Fruit fly (Drosophila melanogaster): Measurements from ENCODE around the gene CG9541.

The CG9541 gene

dm6 chr2L:8949919-8950722 is 25.1 kb downstream of the CG9541 start (continued):
- TF ChIP-seq Hand (GFP tag; optimal IDR thresholded peaks at IDR 0.05): no peak
- TF ChIP-seq CG10147 (GFP tag; optimal IDR thresholded peaks at IDR 0.05): no peak
- TF ChIP-seq CG17385 (GFP tag; optimal IDR thresholded peaks at IDR 0.05): no peak
- TF ChIP-seq CG15514 (GFP tag; optimal IDR thresholded peaks at IDR 0.05): no peak
- no peak for TF ChIP-seq grn (GFP tag; optimal IDR thresholded peaks at IDR 0.05)
- TF ChIP-seq fru (optimal IDR thresholded peaks at IDR 0.05): no peak
- TF ChIP-seq dmrt11E (tag; optimal IDR thresholded peaks at IDR 0.05): peak; percentile 44
- no peak for TF ChIP-seq CG13296 (GFP tag; optimal IDR thresholded peaks at IDR 0.05)
- no peak for TF ChIP-seq Six4 (GFP tag; optimal IDR thresholded peaks at IDR 0.05)
- no peak for TF ChIP-seq CG14667 (GFP tag; IDR thresholded peaks at IDR 0.05)
- peak; percentile 29 for TF ChIP-seq nom (GFP tag; optimal IDR thresholded peaks at IDR 0.05)
- peak; percentile 58 to 83 for TF ChIP-seq Trl (optimal IDR thresholded peaks at IDR 0.05)
- peak; percentile 7 for TF ChIP-seq Trl (GFP tag; optimal IDR thresholded peaks at IDR 0.05)
- TF ChIP-seq CG13287 (GFP tag; IDR thresholded peaks at IDR 0.05; ENCODE audit: partially characterized antibody): no peak
- no peak for TF ChIP-seq gsb (GFP tag; IDR thresholded peaks at IDR 0.05)
- TF ChIP-seq amos (GFP tag; IDR thresholded peaks at IDR 0.05; ENCODE audit: partially characterized antibody): no peak
- peak; percentile 41 for TF ChIP-seq nau (GFP tag; optimal IDR thresholded peaks at IDR 0.05)
- TF ChIP-seq CG11247 (GFP tag; IDR thresholded peaks at IDR 0.05): no peak
- TF ChIP-seq Deaf1 (tag; optimal IDR thresholded peaks at IDR 0.05): no peak
- TF ChIP-seq vfl (GFP tag; optimal IDR thresholded peaks at IDR 0.05): no peak
- no peak for TF ChIP-seq CG4424 (GFP tag; optimal IDR thresholded peaks at IDR 0.05)
- TF ChIP-seq CG31365 (tag; optimal IDR thresholded peaks at IDR 0.05): no peak
- TF ChIP-seq CG11504 (tag; optimal IDR thresholded peaks at IDR 0.05): no peak
- TF ChIP-seq dm (GFP tag; optimal IDR thresholded peaks at IDR 0.05): no peak
- TF ChIP-seq Adf1 (GFP tag; IDR thresholded peaks at IDR 0.05): no peak
- TF ChIP-seq slou (GFP tag; optimal IDR thresholded peaks at IDR 0.05): no peak
- no peak for TF ChIP-seq pb (GFP tag; optimal IDR thresholded peaks at IDR 0.05)
- no peak for TF ChIP-seq CG18619 (GFP tag; optimal IDR thresholded peaks at IDR 0.05)
- TF ChIP-seq CG7987 (GFP tag; optimal IDR thresholded peaks at IDR 0.05): no peak
- TF ChIP-seq CG12769 (tag; optimal IDR thresholded peaks at IDR 0.05): no peak
- no peak for TF ChIP-seq CG4617 (GFP tag; optimal IDR thresholded peaks at IDR 0.05; ENCODE audit: borderline replicate concordance)
- TF ChIP-seq Dp (GFP tag; optimal IDR thresholded peaks at IDR 0.05): no peak
- no peak for TF ChIP-seq trh (GFP tag; optimal IDR thresholded peaks at IDR 0.05)
- TF ChIP-seq CG31441 (GFP tag; IDR thresholded peaks at IDR 0.05): no peak
- TF ChIP-seq Bteb2 (GFP tag; optimal IDR thresholded peaks at IDR 0.05): no peak
- no peak for TF ChIP-seq Ravus (GFP tag; IDR thresholded peaks at IDR 0.05)
- peak; percentile 20 for TF ChIP-seq nmo (GFP tag; optimal IDR thresholded peaks at IDR 0.05)
- TF ChIP-seq p53 (GFP tag; optimal IDR thresholded peaks at IDR 0.05): no peak
- no peak for TF ChIP-seq CG13424 (tag; optimal IDR thresholded peaks at IDR 0.05)
- TF ChIP-seq GATAe (GFP tag; conservative IDR thresholded peaks at IDR 0.05): no peak
- TF ChIP-seq Fer1 (GFP tag; optimal IDR thresholded peaks at IDR 0.05): no peak
- TF ChIP-seq CG16863 (GFP tag; optimal IDR thresholded peaks at IDR 0.05): no peak
- no peak for TF ChIP-seq unc-4 (GFP tag; IDR thresholded peaks at IDR 0.05; ENCODE audit: partially characterized antibody)
- TF ChIP-seq CG9609 (GFP tag; optimal IDR thresholded peaks at IDR 0.05): no peak
- TF ChIP-seq CG4707 (GFP tag; optimal IDR thresholded peaks at IDR 0.05): no peak
- TF ChIP-seq grau (tag; optimal IDR thresholded peaks at IDR 0.05): no peak
- TF ChIP-seq CG2116 (GFP tag; optimal IDR thresholded peaks at IDR 0.05): no peak
- TF ChIP-seq CG4404 (GFP tag; IDR thresholded peaks at IDR 0.05): no peak
- TF ChIP-seq CG7372 (GFP tag; IDR thresholded peaks at IDR 0.05): no peak
- TF ChIP-seq CG10209 (GFP tag; optimal IDR thresholded peaks at IDR 0.05): no peak

All from whole organism, embryonic.